Worm (Caenorhabditis elegans): ENCODE results near the gene F53F1.3.

ce11 chrV:13373643-13374042 lies 34.4 kb upstream of the F53F1.3 start:
- TF ChIP-seq fkh-10 (GFP tag; optimal IDR thresholded peaks at IDR 0.05) (no peak), pqm-1 (tag; optimal IDR thresholded peaks at IDR 0.05) (peak; percentile 26), unc-86 (tag; optimal IDR thresholded peaks at IDR 0.05) (no peak), T23F11.4 (GFP tag; optimal IDR thresholded peaks at IDR 0.05) (no peak), elt-2 (tag; optimal IDR thresholded peaks at IDR 0.05) (peak; percentile 48), ceh-18 (tag; optimal IDR thresholded peaks at IDR 0.05) (no peak)
